Fruit fly (Drosophila melanogaster) whole organism, embryonic: Measurements from ENCODE around the gene CG46459.

Experiments used
- Bdp1 ChIP-seq: fragments of 200-800 bp; sonication (Bioruptor generic); optimal IDR thresholded peaks from 3 replicates; lab custom pipeline; 2016; ENCODE audit warnings: missing biosample characterization, missing genetic modification characterization
- CG10431 ChIP-seq: fragments of 200-800 bp; sonication (Bioruptor generic); optimal IDR thresholded peaks from 3 replicates; lab custom pipeline; 2018; ENCODE audit warnings: missing biosample characterization, mild to moderate bottlenecking, missing genetic modification characterization
- CG11560 ChIP-seq: fragments of 200-800 bp; sonication (Bioruptor generic); IDR thresholded peaks from 3 replicates; pipeline ENCODE4 v1.3.6; 2022; ENCODE audit warnings: missing biosample characterization, missing genetic modification characterization
- CG12219 ChIP-seq: fragments of 200-800 bp; sonication (Bioruptor generic); optimal IDR thresholded peaks from 3 replicates; lab custom pipeline; 2018; ENCODE audit warnings: missing biosample characterization, mild to moderate bottlenecking, missing genetic modification characterization
- CG12744 ChIP-seq: fragments of 200-800 bp; sonication (Bioruptor generic); optimal IDR thresholded peaks from 2 replicates; lab custom pipeline; 2016; ENCODE audit warnings: missing biosample characterization, missing genetic modification characterization
- CG13775 ChIP-seq: fragments of 200-800 bp; sonication (Bioruptor generic); optimal IDR thresholded peaks from 3 replicates; lab custom pipeline; 2017; ENCODE audit warnings: missing biosample characterization, mild to moderate bottlenecking, missing genetic modification characterization
- CG14667 ChIP-seq: fragments of 200-800 bp; sonication (Bioruptor generic); IDR thresholded peaks from 2 replicates; pipeline ENCODE4 v1.3.6; 2022; ENCODE audit warnings: missing biosample characterization, missing genetic modification characterization
- CG1603 ChIP-seq: fragments of 200-800 bp; sonication (Bioruptor generic); optimal IDR thresholded peaks from 2 replicates; lab custom pipeline; 2019; ENCODE audit warnings: missing biosample characterization, mild to moderate bottlenecking, missing genetic modification characterization, moderate library complexity
- CG16815 ChIP-seq: fragments of 200-800 bp; sonication (Bioruptor generic); optimal IDR thresholded peaks from 3 replicates; lab custom pipeline; 2017; ENCODE audit warnings: missing biosample characterization, mild to moderate bottlenecking, missing genetic modification characterization
- CG2116 ChIP-seq: fragments of 200-800 bp; sonication (Bioruptor generic); optimal IDR thresholded peaks from 3 replicates; lab custom pipeline; 2018; ENCODE audit warnings: missing biosample characterization, mild to moderate bottlenecking, missing genetic modification characterization
- CG2129 ChIP-seq: fragments of 200-800 bp; sonication (Bioruptor generic); IDR thresholded peaks from 2 replicates; pipeline ENCODE4 v1.3.6; 2022; ENCODE audit warnings: missing biosample characterization, missing genetic modification characterization; ENCODE audit not compliant: partially characterized antibody
- CG3407 ChIP-seq: fragments of 200-800 bp; sonication (Bioruptor generic); optimal IDR thresholded peaks from 2 replicates; lab custom pipeline; 2018; ENCODE audit warnings: missing biosample characterization, mild to moderate bottlenecking, missing genetic modification characterization
- CG34224 ChIP-seq: fragments of 200-800 bp; sonication (Bioruptor generic); IDR thresholded peaks from 3 replicates; pipeline ENCODE4 v1.3.6; 2022; ENCODE audit warnings: missing biosample characterization, missing genetic modification characterization; ENCODE audit not compliant: partially characterized antibody
- CG4282 ChIP-seq: fragments of 200-800 bp; sonication (Bioruptor generic); optimal IDR thresholded peaks from 2 replicates; lab custom pipeline; 2016; ENCODE audit warnings: missing biosample characterization, missing genetic modification characterization
- CG4730 ChIP-seq: fragments of 200-800 bp; sonication (Bioruptor generic); IDR thresholded peaks from 2 replicates; pipeline ENCODE4 v1.3.6; 2022; ENCODE audit warnings: missing biosample characterization, missing genetic modification characterization
- CG6175 ChIP-seq: fragments of 200-800 bp; sonication (Bioruptor generic); IDR thresholded peaks from 3 replicates; pipeline ENCODE4 v1.3.6; 2022; ENCODE audit warnings: missing biosample characterization, missing genetic modification characterization
- CG6254 ChIP-seq: fragments of 200-800 bp; sonication (Bioruptor generic); optimal IDR thresholded peaks from 3 replicates; lab custom pipeline; 2017; ENCODE audit warnings: mild to moderate bottlenecking, missing biosample characterization, missing genetic modification reagents, missing genetic modification characterization
- CG7556 ChIP-seq: fragments of 200-800 bp; sonication (Bioruptor generic); optimal IDR thresholded peaks from 2 replicates; lab custom pipeline; 2017; ENCODE audit warnings: missing biosample characterization, mild to moderate bottlenecking, missing genetic modification characterization
- CG7963 ChIP-seq: fragments of 200-800 bp; sonication (Bioruptor generic); IDR thresholded peaks from 3 replicates; pipeline ENCODE4 v1.3.6; 2022; ENCODE audit warnings: missing biosample characterization, missing genetic modification characterization; ENCODE audit not compliant: partially characterized antibody
- CG8359 ChIP-seq: fragments of 200-800 bp; sonication (Bioruptor generic); optimal IDR thresholded peaks from 2 replicates; lab custom pipeline; 2017; ENCODE audit warnings: missing biosample characterization, mild to moderate bottlenecking, missing genetic modification characterization, borderline replicate concordance
- Dad ChIP-seq: fragments of 200-800 bp; sonication (Bioruptor generic); optimal IDR thresholded peaks from 3 replicates; lab custom pipeline; 2016; ENCODE audit warnings: missing biosample characterization, missing genetic modification characterization
- Dfd ChIP-seq, 2 experiments: fragments of >200 bp; optimal IDR thresholded peaks; 2 replicates each; lab custom pipeline; 2017; ENCODE audit warnings: missing biosample characterization in 2 of 2, missing genetic modification characterization in 2 of 2
- Dp ChIP-seq: fragments of 200-800 bp; sonication (Bioruptor generic); optimal IDR thresholded peaks from 2 replicates; lab custom pipeline; 2018; ENCODE audit warnings: missing biosample characterization, mild to moderate bottlenecking, missing genetic modification characterization, moderate library complexity
- ERR ChIP-seq: fragments of 200-800 bp; sonication (Bioruptor generic); optimal IDR thresholded peaks from 2 replicates; lab custom pipeline; 2016; ENCODE audit warnings: missing biosample characterization, missing genetic modification characterization
- HHEX ChIP-seq: fragments of 200-800 bp; sonication (Bioruptor generic); optimal IDR thresholded peaks from 3 replicates; lab custom pipeline; 2017; ENCODE audit warnings: missing biosample characterization, mild to moderate bottlenecking, missing genetic modification characterization, missing genetic modification reagents
- Lpt ChIP-seq: fragments of >200 bp; optimal IDR thresholded peaks from 2 replicates; lab custom pipeline; 2018; ENCODE audit warnings: missing biosample characterization, missing genetic modification characterization
- MBD-R2 ChIP-seq: fragments of 200-800 bp; sonication (Bioruptor generic); IDR thresholded peaks from 2 replicates; pipeline ENCODE4 v1.3.6; 2022; ENCODE audit warnings: missing biosample characterization, missing genetic modification characterization
- MTF-1 ChIP-seq: fragments of 200-800 bp; sonication (Bioruptor generic); optimal IDR thresholded peaks from 2 replicates; lab custom pipeline; 2018; ENCODE audit warnings: missing biosample characterization, mild to moderate bottlenecking, missing genetic modification characterization, borderline replicate concordance
- Med ChIP-seq: fragments of 200-800 bp; sonication (Bioruptor generic); peaks from one replicate; lab custom pipeline; 2016; ENCODE audit warnings: missing biosample characterization, missing genetic modification characterization, mild to moderate bottlenecking, inconsistent platforms, moderate library complexity
- Oaz ChIP-seq: fragments of 200-800 bp; sonication (Bioruptor generic); IDR thresholded peaks from 2 replicates; pipeline ENCODE4 v1.3.6; 2022; ENCODE audit warnings: missing biosample characterization, missing genetic modification characterization
- Rfx ChIP-seq: fragments of 200-800 bp; sonication (Bioruptor generic); IDR thresholded peaks from 2 replicates; pipeline ENCODE4 v1.3.6; 2022; ENCODE audit warnings: missing biosample characterization, missing genetic modification characterization
- ab ChIP-seq: fragments of 200-800 bp; sonication (Bioruptor generic); optimal IDR thresholded peaks from 2 replicates; lab custom pipeline; 2016; ENCODE audit warnings: missing biosample characterization, missing genetic modification characterization
- ap ChIP-seq: fragments of 200-800 bp; sonication (Bioruptor generic); IDR thresholded peaks from 2 replicates; pipeline ENCODE4 v1.3.6; 2022; ENCODE audit warnings: missing biosample characterization, missing genetic modification characterization
- ash1 ChIP-seq: fragments of 200-800 bp; sonication (Bioruptor generic); optimal IDR thresholded peaks from 2 replicates; lab custom pipeline; 2018; ENCODE audit warnings: missing biosample characterization, mild to moderate bottlenecking, missing genetic modification characterization
- corto ChIP-seq: fragments of 200-800 bp; sonication (Bioruptor generic); optimal IDR thresholded peaks from 2 replicates; lab custom pipeline; 2016; ENCODE audit warnings: missing biosample characterization, mild to moderate bottlenecking, missing genetic modification characterization, moderate library complexity
- crol ChIP-seq: fragments of 200-800 bp; sonication (Bioruptor generic); IDR thresholded peaks from 2 replicates; pipeline ENCODE4 v1.3.6; 2022; ENCODE audit warnings: missing biosample characterization, missing genetic modification characterization
- cwo ChIP-seq: fragments of 200-800 bp; sonication (Bioruptor generic); optimal IDR thresholded peaks from 3 replicates; lab custom pipeline; 2017; ENCODE audit warnings: missing biosample characterization, missing genetic modification characterization, mild to moderate bottlenecking, moderate library complexity, missing genetic modification reagents
- fd3F ChIP-seq: fragments of 200-800 bp; sonication (Bioruptor generic); optimal IDR thresholded peaks from 2 replicates; lab custom pipeline; 2018; ENCODE audit warnings: missing biosample characterization, mild to moderate bottlenecking, missing genetic modification characterization, moderate library complexity
- grau ChIP-seq: fragments of 200-800 bp; optimal IDR thresholded peaks from 3 replicates; lab custom pipeline; 2019; ENCODE audit warnings: missing biosample characterization, mild to moderate bottlenecking, missing genetic modification characterization, moderate library complexity
- ind ChIP-seq: fragments of 200-800 bp; sonication (Bioruptor generic); optimal IDR thresholded peaks from 3 replicates; lab custom pipeline; 2016; ENCODE audit warnings: missing biosample characterization, missing genetic modification characterization
- ken ChIP-seq: fragments of 200-800 bp; sonication (Bioruptor generic); IDR thresholded peaks from 3 replicates; pipeline ENCODE4 v1.3.6; 2022; ENCODE audit warnings: missing biosample characterization, missing genetic modification characterization
- ranshi ChIP-seq: fragments of 200-800 bp; sonication (Bioruptor generic); IDR thresholded peaks from 2 replicates; pipeline ENCODE4 v1.3.6; 2022; ENCODE audit warnings: missing biosample characterization, missing genetic modification characterization
- ro ChIP-seq: fragments of 200-800 bp; sonication (Bioruptor generic); IDR thresholded peaks from 2 replicates; pipeline ENCODE4 v1.3.6; 2022; ENCODE audit warnings: missing biosample characterization, missing genetic modification characterization
- ssp ChIP-seq: fragments of 200-800 bp; sonication (Bioruptor generic); IDR thresholded peaks from 2 replicates; pipeline ENCODE4 v1.3.6; 2022; ENCODE audit warnings: missing biosample characterization, missing genetic modification characterization
- ttk ChIP-seq: fragments of 200-800 bp; sonication (Bioruptor generic); IDR thresholded peaks from 2 replicates; pipeline ENCODE4 v2.1.2; 2022; ENCODE audit warnings: missing biosample characterization, missing genetic modification characterization
- tup ChIP-seq: fragments of 200-800 bp; sonication (Bioruptor generic); optimal IDR thresholded peaks from 2 replicates; lab custom pipeline; 2016; ENCODE audit warnings: missing biosample characterization, mild to moderate bottlenecking, missing genetic modification characterization, moderate library complexity
- twi ChIP-seq: fragments of 200-800 bp; optimal IDR thresholded peaks from 2 replicates; lab custom pipeline; 2019; ENCODE audit warnings: missing biosample characterization, mild to moderate bottlenecking, missing genetic modification characterization, moderate library complexity
- unc-4 ChIP-seq: fragments of 200-800 bp; sonication (Bioruptor generic); IDR thresholded peaks from 2 replicates; pipeline ENCODE4 v1.3.6; 2022; ENCODE audit warnings: missing biosample characterization, missing genetic modification characterization; ENCODE audit not compliant: partially characterized antibody
- wdn ChIP-seq: fragments of 200-800 bp; sonication (Bioruptor generic); IDR thresholded peaks from 2 replicates; pipeline ENCODE4 v1.3.6; 2022; ENCODE audit warnings: missing biosample characterization, missing genetic modification characterization
- zfh1 ChIP-seq: fragments of 200-800 bp; sonication (Bioruptor generic); IDR thresholded peaks from 3 replicates; pipeline ENCODE4 v1.3.6; 2022; ENCODE audit warnings: missing biosample characterization, missing genetic modification characterization
- zfh2 ChIP-seq: fragments of 200-800 bp; sonication (Bioruptor generic); optimal IDR thresholded peaks from 2 replicates; lab custom pipeline; 2016; ENCODE audit warnings: missing biosample characterization, missing genetic modification characterization

The CG46459 gene

DNA sequence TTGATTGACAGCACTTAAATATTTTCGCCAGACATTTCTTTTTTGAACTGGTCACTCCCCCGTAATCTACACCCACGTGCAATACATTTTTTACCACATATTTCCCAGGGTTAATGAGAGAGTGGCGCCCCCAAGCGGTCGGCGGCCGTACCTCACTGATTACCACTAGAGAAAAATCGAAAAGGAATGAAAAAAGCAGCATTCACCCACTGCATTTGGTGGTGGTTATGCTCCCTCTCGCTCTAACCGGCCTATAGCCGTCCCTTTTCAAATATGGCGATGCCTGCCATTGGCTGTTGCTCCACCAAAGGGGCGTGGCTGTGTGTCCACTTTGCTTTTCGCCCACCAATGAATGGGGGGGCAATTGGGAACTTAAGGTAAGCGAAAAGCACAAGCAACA, 31.5 kb upstream of the CG46459 start (continued):
- TF ChIP-seq ranshi (GFP tag; lab: Robert Waterston, UW) = peak; percentile 48; the same call in 1 of the 2 replicates
- no peak for TF ChIP-seq fd3F (GFP tag; lab: Kevin White, UChicago)
- no peak for TF ChIP-seq CG2129 (GFP tag; lab: Robert Waterston, UW)
- TF ChIP-seq CG16815 = no peak
- TF ChIP-seq CG14667 (GFP tag; lab: Robert Waterston, UW) = no peak
- TF ChIP-seq MTF-1 = peak; percentile 85
- peak; percentile 72 for TF ChIP-seq CG1603 (tag; lab: Kevin White, UChicago)
- TF ChIP-seq HHEX = peak; percentile 51
- peak; percentile 88 for TF ChIP-seq ash1 (GFP tag; lab: Kevin White, UChicago)
- peak; percentile 91 for TF ChIP-seq Med (GFP tag; lab: Kevin White, UChicago)
- peak; percentile 41 for TF ChIP-seq twi (tag; lab: Kevin White, UChicago)
- peak; percentile 83 for TF ChIP-seq CG6254 (GFP tag; lab: Kevin White, UChicago)
- TF ChIP-seq zfh2 = no peak
- TF ChIP-seq ap = 0 out of 2 replicates have a peak, but pooled peaks have one; percentile 16
- TF ChIP-seq grau = peak; percentile 47
- peak; percentile 64 for TF ChIP-seq Lpt
- peak; percentile 69 for TF ChIP-seq CG12219 (GFP tag; lab: Kevin White, UChicago)
- TF ChIP-seq wdn (GFP tag; lab: Robert Waterston, UW) = no peak
- TF ChIP-seq ab (GFP tag; lab: Kevin White, UChicago) = no peak
- no peak for TF ChIP-seq CG7963 (GFP tag; lab: Robert Waterston, UW)
- no peak for TF ChIP-seq unc-4 (GFP tag; lab: Robert Waterston, UW)
- no peak for TF ChIP-seq CG6175 (GFP tag; lab: Robert Waterston, UW)
- no peak for TF ChIP-seq Dfd (GFP tag; optimal IDR thresholded peaks at IDR 0.05; lab: Kevin White, UChicago)
- TF ChIP-seq CG4282 = no peak
- TF ChIP-seq crol = 0 out of 2 replicates have a peak, but pooled peaks have one; percentile 24
- TF ChIP-seq ken (GFP tag; lab: Robert Waterston, UW) = peak; percentile 19; the same call in 1 of the 3 replicates
- TF ChIP-seq corto (GFP tag; lab: Kevin White, UChicago) = no peak
- TF ChIP-seq CG8359 (GFP tag; lab: Kevin White, UChicago) = peak; percentile 56
- peak; percentile 34 for TF ChIP-seq Dad (GFP tag; lab: Kevin White, UChicago)
- TF ChIP-seq tup (GFP tag; lab: Kevin White, UChicago) = no peak
- TF ChIP-seq Dp = no peak
- peak; percentile 18 for TF ChIP-seq CG7556 (GFP tag; lab: Kevin White, UChicago)
- no peak for TF ChIP-seq Bdp1 (GFP tag; lab: Kevin White, UChicago)
- TF ChIP-seq CG3407 (GFP tag; lab: Kevin White, UChicago) = peak; percentile 32
- TF ChIP-seq CG10431 (GFP tag; lab: Kevin White, UChicago) = peak; percentile 76
- TF ChIP-seq CG4730 (GFP tag; lab: Robert Waterston, UW) = peak; percentile 50; the same call in 1 of the 2 replicates
- no peak for TF ChIP-seq ro (GFP tag; lab: Robert Waterston, UW)
- TF ChIP-seq Oaz (GFP tag; lab: Robert Waterston, UW) = peak; percentile 23; the same call in 1 of the 2 replicates
- peak; percentile 55; the same call in 1 of the 2 replicates for TF ChIP-seq Rfx (GFP tag; lab: Robert Waterston, UW)
- TF ChIP-seq ERR (GFP tag; lab: Kevin White, UChicago) = no peak
- TF ChIP-seq ttk (GFP tag; lab: Robert Waterston, UW) = peak; percentile 29; the same call in 1 of the 2 replicates
- no peak for TF ChIP-seq CG34224 (GFP tag; lab: Robert Waterston, UW)
- peak; percentile 31 for TF ChIP-seq ind
- TF ChIP-seq MBD-R2 (GFP tag; lab: Robert Waterston, UW) = no peak; the same call in 1 of the 2 replicates
- no peak for TF ChIP-seq ssp (GFP tag; lab: Robert Waterston, UW)
- TF ChIP-seq CG2116 = peak; percentile 28
- peak; percentile 55 for TF ChIP-seq CG13775 (GFP tag; lab: Kevin White, UChicago)
- no peak for TF ChIP-seq CG12744 (GFP tag; lab: Kevin White, UChicago)
- TF ChIP-seq cwo (GFP tag; lab: Kevin White, UChicago) = peak; percentile 23
- peak; percentile 65; the same call in 1 of the 3 replicates for TF ChIP-seq zfh1
- no peak for TF ChIP-seq CG11560 (tag; lab: Robert Waterston, UW)
